Fruit fly (Drosophila melanogaster) S2 (cell line): ENCODE results near the gene CG4404.

Experiments used
- CG8478 ChIP-seq: fragments of >200 bp; optimal IDR thresholded peaks from 2 replicates; lab custom pipeline; 2018
- CTCF ChIP-seq, 2 experiments: fragments of >200 bp; optimal IDR thresholded peaks; 2 replicates each; lab custom pipeline; 2018

dm6 chrX:12897150-12897549, 8.7 kb downstream of the CG4404 start, which contains the start of gene Pde9:
- TF ChIP-seq CG8478 (lab: Kevin White, UChicago) (no peak), CTCF (optimal IDR thresholded peaks at IDR 0.05; lab: Kevin White, UChicago) (no peak)
